Worm (Caenorhabditis elegans) whole organism, L4 larva: ENCODE measurements around the gene dmsr-8.

Experiments
- F10B5.3 ChIP-seq: sonication (generic microtip); optimal IDR thresholded peaks from 2 replicates; lab custom pipeline; 2016; ENCODE audit warnings: mild to moderate bottlenecking, missing genetic modification characterization, missing compliant biosample characterization
- F37D6.2 ChIP-seq: sonication (generic microtip); optimal IDR thresholded peaks from 2 replicates; lab custom pipeline; 2016; ENCODE audit warnings: mild to moderate bottlenecking, missing genetic modification characterization, missing compliant biosample characterization
- Y105C5A.15 ChIP-seq: fragments of 200-800 bp; sonication (Bioruptor generic); IDR thresholded peaks from 2 replicates; pipeline ENCODE4 v1.3.6; 2022; ENCODE audit warnings: missing genetic modification characterization, missing compliant biosample characterization
- Y75B8A.6 ChIP-seq: fragments of 200-800 bp; sonication (Bioruptor generic); IDR thresholded peaks from 2 replicates; pipeline ENCODE4 v1.3.6; 2022; ENCODE audit warnings: missing genetic modification reagents, missing genetic modification characterization, missing compliant biosample characterization
- ZK546.5 ChIP-seq, 2 experiments: sonication (generic microtip); optimal IDR thresholded peaks; 2 replicates each; lab custom pipeline; 2017; ENCODE audit warnings: missing biosample characterization in 2 of 2, missing genetic modification characterization in 2 of 2
- aha-1 ChIP-seq: fragments of 150-350 bp; peaks from one replicate; lab custom pipeline; 2014; ENCODE audit warnings: missing biosample characterization, missing genetic modification characterization
- ceh-28 ChIP-seq: fragments of 150-350 bp; optimal IDR thresholded peaks from 2 replicates; lab custom pipeline; 2014; ENCODE audit warnings: missing biosample characterization, missing genetic modification reagents, missing genetic modification characterization
- daf-12 ChIP-seq: fragments of 150-350 bp; optimal IDR thresholded peaks from 2 replicates; lab custom pipeline; 2014; ENCODE audit warnings: missing biosample characterization, missing genetic modification reagents, missing genetic modification characterization
- daf-19 ChIP-seq: fragments of 200-800 bp; sonication (Bioruptor generic); conservative IDR thresholded peaks from 2 replicates; pipeline ENCODE4 v1.3.6; 2022; ENCODE audit warnings: missing genetic modification characterization, missing compliant biosample characterization
- duxl-1 ChIP-seq: sonication (generic microtip); optimal IDR thresholded peaks from 2 replicates; lab custom pipeline; 2016; ENCODE audit warnings: mild to moderate bottlenecking, missing genetic modification characterization, moderate library complexity, missing compliant biosample characterization; ENCODE audit not compliant: poor library complexity
- dve-1 ChIP-seq: sonication (generic microtip); optimal IDR thresholded peaks from 2 replicates; lab custom pipeline; 2017; ENCODE audit warnings: antibody characterized with exemption, mild to moderate bottlenecking, missing genetic modification characterization, missing compliant biosample characterization; ENCODE audit not compliant: insufficient read depth
- egl-27 ChIP-seq: sonication (generic microtip); optimal IDR thresholded peaks from 3 replicates; lab custom pipeline; 2017; ENCODE audit warnings: missing biosample characterization, missing genetic modification reagents, missing genetic modification characterization
- fos-1 ChIP-seq: fragments of 150-350 bp; optimal IDR thresholded peaks from 2 replicates; lab custom pipeline; 2014; ENCODE audit warnings: missing biosample characterization, missing genetic modification characterization
- gei-8 ChIP-seq: fragments of 200-800 bp; sonication (Bioruptor generic); optimal IDR thresholded peaks from 2 replicates; lab custom pipeline; 2018; ENCODE audit warnings: mild to moderate bottlenecking, missing genetic modification characterization, missing compliant biosample characterization
- hif-1 ChIP-seq, 2 experiments: sonication (generic microtip); optimal IDR thresholded peaks; 2 replicates each; lab custom pipeline; 2016 to 2017; ENCODE audit warnings: missing compliant biosample characterization in 2 of 2, missing genetic modification characterization in 2 of 2, missing genetic modification reagents in 2 of 2, missing genotype in 2 of 2, mild to moderate bottlenecking in 1 of 2
- hlh-11 ChIP-seq: fragments of 200-800 bp; sonication (Bioruptor generic); optimal IDR thresholded peaks from 2 replicates; lab custom pipeline; 2018; ENCODE audit warnings: mild to moderate bottlenecking, missing genetic modification characterization, missing compliant biosample characterization
- lim-7 ChIP-seq: fragments of 200-800 bp; sonication (Bioruptor generic); IDR thresholded peaks from 2 replicates; pipeline ENCODE4 v1.3.6; 2022; ENCODE audit warnings: missing genetic modification characterization, missing compliant biosample characterization
- lin-38 ChIP-seq: fragments of 200-800 bp; sonication (Bioruptor generic); IDR thresholded peaks from 2 replicates; pipeline ENCODE4 v1.3.6; 2022; ENCODE audit warnings: missing genetic modification reagents, missing genetic modification characterization, missing compliant biosample characterization
- lir-3 ChIP-seq: sonication (generic microtip); optimal IDR thresholded peaks from 2 replicates; lab custom pipeline; 2016; ENCODE audit warnings: mild to moderate bottlenecking, missing genetic modification characterization, missing compliant biosample characterization
- madf-9 ChIP-seq: fragments of 200-800 bp; sonication (Bioruptor generic); conservative IDR thresholded peaks from 2 replicates; pipeline ENCODE4 v1.3.6; 2022; ENCODE audit warnings: missing genetic modification reagents, missing genetic modification characterization, missing compliant biosample characterization
- mep-1 ChIP-seq: fragments of 150-350 bp; sonication (generic microtip); optimal IDR thresholded peaks from 3 replicates; lab custom pipeline; 2014; ENCODE audit warnings: missing biosample characterization, missing genetic modification characterization
- mes-2 ChIP-seq: sonication (generic microtip); optimal IDR thresholded peaks from 2 replicates; lab custom pipeline; 2016; ENCODE audit warnings: missing genotype, mild to moderate bottlenecking, missing genetic modification characterization, missing compliant biosample characterization; ENCODE audit not compliant: poor library complexity, severe bottlenecking
- mxl-2 ChIP-seq: fragments of 200-800 bp; sonication (Bioruptor generic); conservative IDR thresholded peaks from 2 replicates; pipeline ENCODE4 v1.3.6; 2022; ENCODE audit warnings: missing genetic modification reagents, missing genetic modification characterization, missing compliant biosample characterization
- nhr-10 ChIP-seq: fragments of 150-350 bp; optimal IDR thresholded peaks from 2 replicates; lab custom pipeline; 2014; ENCODE audit warnings: missing biosample characterization, missing genetic modification characterization
- nhr-11 ChIP-seq: fragments of 150-350 bp; optimal IDR thresholded peaks from 2 replicates; lab custom pipeline; 2014; ENCODE audit warnings: missing biosample characterization, missing genetic modification characterization
- nhr-25 ChIP-seq: sonication (generic microtip); optimal IDR thresholded peaks from 2 replicates; lab custom pipeline; 2017; ENCODE audit warnings: missing genetic modification characterization, mild to moderate bottlenecking, missing compliant biosample characterization, antibody characterized with exemption, moderate library complexity, borderline replicate concordance; ENCODE audit not compliant: insufficient read depth
- nhr-28 ChIP-seq: fragments of 150-350 bp; optimal IDR thresholded peaks from 2 replicates; lab custom pipeline; 2014; ENCODE audit warnings: missing biosample characterization, missing genetic modification characterization
- nhr-41 ChIP-seq: fragments of 200-800 bp; sonication (Bioruptor generic); IDR thresholded peaks from 2 replicates; pipeline ENCODE4 v1.3.6; 2022; ENCODE audit warnings: missing genetic modification reagents, missing genetic modification characterization, missing compliant biosample characterization
- nhr-42 ChIP-seq: fragments of 200-800 bp; sonication (Bioruptor generic); IDR thresholded peaks from 2 replicates; pipeline ENCODE4 v1.3.6; 2022; ENCODE audit warnings: missing genetic modification characterization, missing compliant biosample characterization
- nhr-76 ChIP-seq: fragments of 150-350 bp; optimal IDR thresholded peaks from 2 replicates; lab custom pipeline; 2014; ENCODE audit warnings: missing biosample characterization, missing genetic modification characterization
- nhr-77 ChIP-seq: fragments of 150-350 bp; optimal IDR thresholded peaks from 2 replicates; lab custom pipeline; 2014; ENCODE audit warnings: missing biosample characterization, missing genetic modification characterization
- php-3 ChIP-seq: fragments of 200-800 bp; sonication (Bioruptor generic); IDR thresholded peaks from 2 replicates; pipeline ENCODE4 v1.3.6; 2022; ENCODE audit warnings: missing genetic modification reagents, missing genetic modification characterization, missing compliant biosample characterization
- saeg-2 ChIP-seq: fragments of 200-800 bp; sonication (Bioruptor generic); IDR thresholded peaks from 2 replicates; pipeline ENCODE4 v1.3.6; 2022; ENCODE audit warnings: missing genetic modification reagents, missing genetic modification characterization, missing compliant biosample characterization
- set-16 ChIP-seq: fragments of 200-800 bp; sonication (Bioruptor generic); IDR thresholded peaks from 2 replicates; pipeline ENCODE4 v1.3.6; 2022; ENCODE audit warnings: missing genetic modification reagents, missing genetic modification characterization, missing compliant biosample characterization
- skn-1 ChIP-seq: fragments of 150-350 bp; optimal IDR thresholded peaks from 2 replicates; lab custom pipeline; 2014; ENCODE audit warnings: missing biosample characterization, missing genetic modification characterization
- snpc-4 ChIP-seq: fragments of 150-350 bp; optimal IDR thresholded peaks from 2 replicates; lab custom pipeline; 2014; ENCODE audit warnings: missing biosample characterization, missing genetic modification characterization
- spr-3 ChIP-seq: fragments of 200-800 bp; sonication (Bioruptor generic); optimal IDR thresholded peaks from 2 replicates; lab custom pipeline; 2018; ENCODE audit warnings: mild to moderate bottlenecking, missing genetic modification characterization, missing compliant biosample characterization
- tag-97 ChIP-seq: fragments of 200-800 bp; sonication (Bioruptor generic); IDR thresholded peaks from 2 replicates; pipeline ENCODE4 v1.3.6; 2022; ENCODE audit warnings: missing genetic modification characterization, missing compliant biosample characterization
- unc-130 ChIP-seq: sonication (generic microtip); optimal IDR thresholded peaks from 2 replicates; lab custom pipeline; 2016; ENCODE audit warnings: missing genetic modification reagents, missing genetic modification characterization, missing compliant biosample characterization
- unc-62 ChIP-seq, 3 experiments: fragments of 150-350 bp in 1 of 3; sonication (generic microtip); optimal IDR thresholded peaks in 2 of 3; peaks in 1 of 3; 1 replicate in 1 of 3; 2 replicates in 2 of 3; lab custom pipeline; 2014 to 2017; ENCODE audit warnings: missing biosample characterization in 3 of 3, missing genetic modification characterization in 3 of 3, missing genetic modification reagents in 3 of 3, missing genotype in 1 of 3
- zfp-3 ChIP-seq: fragments of 200-800 bp; sonication (Bioruptor generic); conservative IDR thresholded peaks from 2 replicates; pipeline ENCODE4 v1.3.6; 2022; ENCODE audit warnings: missing genetic modification reagents, missing genetic modification characterization, missing compliant biosample characterization
- zip-11 ChIP-seq: fragments of 200-800 bp; sonication (Bioruptor generic); IDR thresholded peaks from 2 replicates; pipeline ENCODE4 v1.3.6; 2022; ENCODE audit warnings: missing genetic modification characterization, missing compliant biosample characterization
- zip-2 ChIP-seq: fragments of 150-350 bp; optimal IDR thresholded peaks from 2 replicates; lab custom pipeline; 2014; ENCODE audit warnings: missing biosample characterization, missing genetic modification characterization
- ztf-11 ChIP-seq: fragments of 150-350 bp; optimal IDR thresholded peaks from 2 replicates; lab custom pipeline; 2014; ENCODE audit warnings: missing biosample characterization, missing genetic modification characterization

Gene dmsr-8

ce11 chrV:10535325-10535724, 21.2 kb upstream of the dmsr-8 start (continued):
- TF ChIP-seq madf-9 (GFP tag; lab: Robert Waterston, UW) (no peak), duxl-1 (tag; lab: Kevin White, UChicago) (no peak), daf-19 (GFP tag; lab: Robert Waterston, UW) (no peak), Y75B8A.6 (GFP tag; lab: Robert Waterston, UW) (no peak), spr-3 (no peak), nhr-10 (tag; lab: Kevin White, UChicago) (no peak), hif-1 (tag; optimal IDR thresholded peaks at IDR 0.05; lab: Kevin White, UChicago) (peak in 1 of 2 experiments; percentile 14), aha-1 (tag; lab: Kevin White, UChicago) (no peak), nhr-42 (GFP tag; lab: Robert Waterston, UW) (no peak), zfp-3 (GFP tag; lab: Robert Waterston, UW) (no peak), lim-7 (GFP tag; lab: Robert Waterston, UW) (no peak), skn-1 (no peak), egl-27 (tag; lab: Kevin White, UChicago) (no peak), F10B5.3 (tag; lab: Kevin White, UChicago) (no peak)

ce11 chrV:10532725-10533124, 18.6 kb upstream of the dmsr-8 start, which contains the start of gene txt-10:
TSS of gene txt-10 (minus strand) at chrV:10532825.
- TF ChIP-seq Y105C5A.15 (GFP tag; lab: Robert Waterston, UW) (no peak), mep-1 (tag; lab: Kevin White, UChicago) (peak; percentile 9), aha-1 (tag; lab: Kevin White, UChicago) (peak; percentile 34), nhr-25 (tag; lab: Kevin White, UChicago) (no peak), unc-62 (GFP tag; optimal IDR thresholded peaks at IDR 0.05 in 1 of 2; lab: Kevin White, UChicago) (peak in 1 of 2 experiments; percentile 88), unc-62 (tag; optimal IDR thresholded peaks at IDR 0.05; lab: Kevin White, UChicago) (no peak), set-16 (GFP tag; lab: Robert Waterston, UW) (no peak), hlh-11 (tag; lab: Kevin White, UChicago) (no peak)
- TF ChIP-seq, all 104 proteins: peak for 3

ce11 chrV:10529600-10529999, 15.4 kb upstream of the dmsr-8 start:
- TF ChIP-seq dve-1 (tag; lab: Kevin White, UChicago), result no peak
- peak; percentile 90 for TF ChIP-seq aha-1 (tag; lab: Kevin White, UChicago)
- peak; percentile 31 for TF ChIP-seq nhr-28 (tag; lab: Kevin White, UChicago)

ce11 chrV:10528500-10528899, 14.3 kb upstream of the dmsr-8 start, which contains the start of gene F25D1.3:
TSS of gene F25D1.3 (plus strand) at chrV:10528724.
- TF ChIP-seq nhr-41 (GFP tag; lab: Robert Waterston, UW) (no peak), ceh-28 (no peak), saeg-2 (GFP tag; lab: Robert Waterston, UW) (no peak), spr-3 (no peak), gei-8 (GFP tag; lab: Kevin White, UChicago) (no peak), daf-12 (no peak), F10B5.3 (tag; lab: Kevin White, UChicago) (no peak), php-3 (GFP tag; lab: Robert Waterston, UW) (no peak), skn-1 (no peak), ZK546.5 (tag; optimal IDR thresholded peaks at IDR 0.05; lab: Kevin White, UChicago) (no peak), ztf-11 (no peak)
- TF ChIP-seq, all 104 proteins: peak for 0

- TF ChIP-seq fos-1 (tag; lab: Kevin White, UChicago) (no peak), mxl-2 (0 out of 2 replicates have a peak, but pooled peaks have one; percentile 27), lin-38 (GFP tag; lab: Robert Waterston, UW) (peak; percentile 63), nhr-76 (no peak), mes-2 (tag; lab: Kevin White, UChicago) (peak; percentile 98), F37D6.2 (tag; lab: Kevin White, UChicago) (no peak), snpc-4 (tag; lab: Kevin White, UChicago) (no peak), nhr-11 (tag; lab: Kevin White, UChicago) (no peak), zip-11 (GFP tag; lab: Robert Waterston, UW) (no peak), egl-27 (tag; lab: Kevin White, UChicago) (no peak), php-3 (GFP tag; lab: Robert Waterston, UW) (no peak), lir-3 (tag; lab: Kevin White, UChicago) (no peak), nhr-77 (tag; lab: Kevin White, UChicago) (no peak), unc-130 (GFP tag; lab: Kevin White, UChicago) (peak; percentile 74), tag-97 (GFP tag; lab: Robert Waterston, UW) (0 out of 2 replicates have a peak, but pooled peaks have one; percentile 31), zip-2 (tag; lab: Kevin White, UChicago) (no peak), ZK546.5 (tag; optimal IDR thresholded peaks at IDR 0.05; lab: Kevin White, UChicago) (no peak)
These were observed 11.7 kb upstream of the dmsr-8 start, which contains the start of the genes C35A5.8 and hda-11 for ce11 chrV:10525902-10526301. TSS of gene C35A5.8 (minus strand) at chrV:10525908. TSS of gene hda-11 (plus strand) at chrV:10526184.
